Worm (Caenorhabditis elegans) whole organism, late embryonic: ENCODE measurements around the gene wdr-5.1.

Source experiments
- F13H6.1 ChIP-seq: sonication (generic microtip); optimal IDR thresholded peaks from 2 replicates; lab custom pipeline; 2016; ENCODE audit warnings: missing genetic modification characterization, missing compliant biosample characterization
- K09A11.1 ChIP-seq: sonication (generic microtip); optimal IDR thresholded peaks from 2 replicates; lab custom pipeline; 2017; ENCODE audit warnings: antibody characterized with exemption, mild to moderate bottlenecking, missing genetic modification characterization, missing compliant biosample characterization; ENCODE audit not compliant: insufficient read depth
- T23F11.4 ChIP-seq: fragments of 200-800 bp; sonication (Bioruptor generic); optimal IDR thresholded peaks from 2 replicates; lab custom pipeline; 2018; ENCODE audit warnings: mild to moderate bottlenecking, missing genetic modification characterization, missing compliant biosample characterization
- ceh-19 ChIP-seq: fragments of 200-800 bp; sonication (Bioruptor generic); optimal IDR thresholded peaks from 2 replicates; lab custom pipeline; 2018; ENCODE audit warnings: mild to moderate bottlenecking, missing genetic modification characterization, missing compliant biosample characterization
- ceh-22 ChIP-seq: sonication (generic microtip); optimal IDR thresholded peaks from 2 replicates; lab custom pipeline; 2017; ENCODE audit warnings: missing biosample characterization, missing genetic modification characterization
- ceh-24 ChIP-seq: sonication (generic microtip); optimal IDR thresholded peaks from 2 replicates; lab custom pipeline; 2016; ENCODE audit warnings: mild to moderate bottlenecking, missing genetic modification characterization, missing compliant biosample characterization
- ceh-48 ChIP-seq: sonication (generic microtip); optimal IDR thresholded peaks from 2 replicates; lab custom pipeline; 2016; ENCODE audit warnings: missing genetic modification characterization, inconsistent platforms, missing compliant biosample characterization
- ceh-9 ChIP-seq: sonication (generic microtip); optimal IDR thresholded peaks from 2 replicates; lab custom pipeline; 2016; ENCODE audit warnings: mild to moderate bottlenecking, missing genetic modification characterization, inconsistent platforms, missing compliant biosample characterization
- che-1 ChIP-seq: sonication (generic microtip); optimal IDR thresholded peaks from 2 replicates; lab custom pipeline; 2016; ENCODE audit warnings: mild to moderate bottlenecking, missing genetic modification characterization, missing compliant biosample characterization
- elt-2 ChIP-seq: sonication (generic microtip); optimal IDR thresholded peaks from 2 replicates; lab custom pipeline; 2016; ENCODE audit warnings: missing genetic modification reagents, missing genetic modification characterization, missing compliant biosample characterization
- eyg-1 ChIP-seq: sonication (generic microtip); optimal IDR thresholded peaks from 2 replicates; lab custom pipeline; 2016; ENCODE audit warnings: missing genotype, missing genetic modification characterization, missing compliant biosample characterization
- hlh-6 ChIP-seq: sonication (generic microtip); optimal IDR thresholded peaks from 2 replicates; lab custom pipeline; 2016; ENCODE audit warnings: missing genotype, missing genetic modification characterization, missing compliant biosample characterization
- lim-6 ChIP-seq: sonication (generic microtip); optimal IDR thresholded peaks from 2 replicates; lab custom pipeline; 2016; ENCODE audit warnings: missing genetic modification characterization, missing compliant biosample characterization
- nhr-232 ChIP-seq: sonication (generic microtip); optimal IDR thresholded peaks from 2 replicates; lab custom pipeline; 2016; ENCODE audit warnings: missing genetic modification characterization, missing compliant biosample characterization
- odd-2 ChIP-seq: sonication (generic microtip); optimal IDR thresholded peaks from 2 replicates; lab custom pipeline; 2017; ENCODE audit warnings: antibody characterized with exemption, mild to moderate bottlenecking, missing genetic modification characterization, missing compliant biosample characterization
- pax-1 ChIP-seq: fragments of 150-350 bp; optimal IDR thresholded peaks from 2 replicates; lab custom pipeline; 2014; ENCODE audit warnings: missing biosample characterization, missing genetic modification characterization
- pqm-1 ChIP-seq: sonication (generic microtip); optimal IDR thresholded peaks from 2 replicates; lab custom pipeline; 2016; ENCODE audit warnings: missing genetic modification characterization, missing compliant biosample characterization
- pros-1 ChIP-seq: fragments of 150-350 bp; optimal IDR thresholded peaks from 2 replicates; lab custom pipeline; 2014; ENCODE audit warnings: missing biosample characterization, missing genetic modification reagents, missing genetic modification characterization
- ref-2 ChIP-seq: sonication (generic microtip); optimal IDR thresholded peaks from 2 replicates; lab custom pipeline; 2016; ENCODE audit warnings: missing genetic modification characterization, missing compliant biosample characterization
- rnt-1 ChIP-seq: sonication (generic microtip); optimal IDR thresholded peaks from 2 replicates; lab custom pipeline; 2016; ENCODE audit warnings: missing genetic modification characterization, missing compliant biosample characterization
- sox-4 ChIP-seq: sonication (generic microtip); optimal IDR thresholded peaks from 2 replicates; lab custom pipeline; 2017; ENCODE audit warnings: mild to moderate bottlenecking, missing genetic modification characterization, inconsistent platforms, missing compliant biosample characterization
- unc-55 ChIP-seq: sonication (generic microtip); optimal IDR thresholded peaks from 2 replicates; lab custom pipeline; 2017; ENCODE audit warnings: missing biosample characterization, missing genetic modification reagents, missing genetic modification characterization
- zip-5 ChIP-seq: sonication (generic microtip); optimal IDR thresholded peaks from 2 replicates; lab custom pipeline; 2016; ENCODE audit warnings: missing genetic modification characterization, missing compliant biosample characterization

The wdr-5.1 gene

ce11 chrIII:3743367-3743766 lies 38.3 kb downstream of the wdr-5.1 start:
- no peak for TF ChIP-seq T23F11.4 (GFP tag; lab: Kevin White, UChicago)
- peak; percentile 91 for TF ChIP-seq elt-2
- TF ChIP-seq nhr-232 (tag; lab: Kevin White, UChicago): no peak
- no peak for TF ChIP-seq rnt-1 (tag; lab: Kevin White, UChicago)

DNA sequence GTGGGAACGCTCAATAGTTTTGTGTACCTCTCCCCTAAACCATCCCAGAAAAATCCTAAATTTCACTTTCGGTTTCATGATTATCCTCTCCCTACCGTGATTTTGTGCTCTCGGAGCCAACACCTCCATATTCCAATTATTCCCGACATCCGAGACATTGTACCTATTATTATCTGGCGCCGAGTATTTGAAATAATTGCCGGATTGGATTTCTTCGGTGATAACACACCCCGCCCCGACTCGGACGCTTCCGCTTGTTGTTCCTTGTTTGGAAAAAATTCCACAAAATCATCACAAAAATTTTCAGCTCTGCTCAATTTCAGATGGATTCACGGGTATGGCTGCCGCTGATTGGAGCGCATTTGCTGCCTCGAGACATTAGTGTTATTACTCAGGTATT lies 40.1 kb downstream of the wdr-5.1 start, which contains the start of gene lin-48:
lin-48 (plus strand) TSS at position 301 of the 400 bp plus-strand sequence.
- TF ChIP-seq zip-5 (tag; lab: Kevin White, UChicago) (no peak), K09A11.1 (no peak), che-1 (no peak), pqm-1 (tag; lab: Kevin White, UChicago) (no peak), ceh-22 (no peak), eyg-1 (tag; lab: Kevin White, UChicago) (no peak), sox-4 (no peak), pros-1 (no peak), ref-2 (no peak), lim-6 (tag; lab: Kevin White, UChicago) (no peak), ceh-48 (tag; lab: Kevin White, UChicago) (no peak), hlh-6 (tag; lab: Kevin White, UChicago) (no peak), rnt-1 (tag; lab: Kevin White, UChicago) (no peak), ceh-24 (tag; lab: Kevin White, UChicago) (no peak), ceh-9 (tag; lab: Kevin White, UChicago) (no peak), unc-55 (no peak), pax-1 (tag; lab: Kevin White, UChicago) (no peak), odd-2 (tag; lab: Kevin White, UChicago) (no peak), ceh-19 (no peak), F13H6.1 (tag; lab: Kevin White, UChicago) (no peak)
